Fruit fly (Drosophila melanogaster) S2 (cell line): ENCODE measurements around the gene CG2256.

Source experiments
- CG8478 ChIP-seq: fragments of >200 bp; optimal IDR thresholded peaks from 2 replicates; lab custom pipeline; 2018
- CTCF ChIP-seq, 2 experiments: fragments of >200 bp; optimal IDR thresholded peaks; 2 replicates each; lab custom pipeline; 2018

DNA sequence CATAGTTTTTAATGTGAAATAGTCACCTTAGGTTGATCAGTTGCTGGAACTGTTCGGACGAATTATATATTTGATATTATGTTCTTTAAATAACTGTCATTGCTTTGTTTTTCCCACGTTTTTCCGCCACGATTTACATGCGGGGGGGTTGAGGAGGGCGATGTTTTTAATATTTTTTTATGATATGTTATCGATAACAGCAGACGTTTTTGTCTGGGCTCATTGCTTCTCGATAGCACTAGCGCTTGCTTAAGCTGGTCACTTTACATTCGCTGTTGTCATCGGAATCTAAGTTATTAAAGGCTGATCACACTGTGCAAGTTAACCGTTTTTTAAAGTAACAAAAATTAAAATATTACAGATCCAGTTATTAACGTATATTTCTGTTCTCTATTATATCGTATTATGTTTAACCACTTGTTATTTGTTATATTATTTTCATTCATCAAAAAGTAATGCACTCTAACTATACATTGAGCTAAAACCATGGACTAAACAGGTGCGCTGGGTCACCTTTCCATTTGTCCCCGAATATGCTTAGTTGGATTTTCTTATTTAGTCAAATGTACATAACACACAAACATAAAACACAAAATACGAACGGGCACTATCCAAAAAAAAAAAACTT, 11.6 kb downstream of the CG2256 start, which contains the start of the genes Upf2 and CG1571:
- TF ChIP-seq CG8478 (lab: Kevin White, UChicago) (no peak), CTCF (optimal IDR thresholded peaks at IDR 0.05; lab: Kevin White, UChicago) (no peak)
